Comparison of ENCODE assay signal across 3 worm cellular contexts in the genomic region with DNA sequence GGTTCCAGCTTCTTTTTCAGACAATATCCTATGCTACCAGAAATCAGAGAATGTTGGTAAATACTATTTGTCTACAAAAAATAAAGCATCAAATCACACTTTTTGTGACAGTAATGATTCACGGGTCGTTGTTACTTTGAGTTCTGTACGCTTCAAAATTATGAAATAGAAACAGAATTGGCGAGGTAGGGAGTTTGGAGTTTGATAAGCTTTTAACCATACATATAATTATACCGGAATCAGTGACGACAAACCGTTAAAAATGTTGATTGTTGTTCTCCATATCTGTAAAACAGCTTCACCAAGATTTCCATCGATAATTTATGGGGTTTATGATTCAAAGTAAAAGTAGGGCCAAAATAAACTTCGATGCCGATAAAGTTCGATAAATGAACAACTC.
TF ChIP-seq lines count a peak whose summit lies in the region.

No protein-coding gene starts in this region.

TF ChIP-seq in whole organism, L3 larva, 47 proteins besides CTCF, POLR2A, EP300 and RAD21:
- TF ChIP-seq mml-1 (tag; optimal IDR thresholded peaks at IDR 0.05; lab: Kevin White, UChicago) (no peak), elt-2 (tag; optimal IDR thresholded peaks at IDR 0.05; lab: Kevin White, UChicago) (peak; percentile 4), pqm-1 (tag; optimal IDR thresholded peaks at IDR 0.05; lab: Kevin White, UChicago) (peak; percentile 55)

TF ChIP-seq in whole organism, L4 larva, 104 proteins besides CTCF, POLR2A, EP300 and RAD21:
- TF ChIP-seq php-3 (GFP tag; IDR thresholded peaks at IDR 0.05; lab: Robert Waterston, UW) = 0 out of 2 replicates have a peak, but pooled peaks have one; percentile 14
- TF ChIP-seq daf-16 (GFP tag; optimal IDR thresholded peaks at IDR 0.05; lab: Kevin White, UChicago) = no peak
- peak; percentile 66 for TF ChIP-seq daf-16 (tag; optimal IDR thresholded peaks at IDR 0.05; lab: Kevin White, UChicago)
- TF ChIP-seq pqm-1 (tag; optimal IDR thresholded peaks at IDR 0.05; lab: Kevin White, UChicago) = peak; percentile 46
- TF ChIP-seq aha-1 (tag; lab: Kevin White, UChicago) = no peak

TF ChIP-seq in whole organism, young adult, 124 proteins besides CTCF, POLR2A, EP300 and RAD21:
- TF ChIP-seq pha-4 (tag; optimal IDR thresholded peaks at IDR 0.05; lab: Kevin White, UChicago) (no peak), cebp-1 (GFP tag; IDR thresholded peaks at IDR 0.05; lab: Robert Waterston, UW) (peak; percentile 34; the same call in 1 of the 2 replicates), cebp-1 (tag; optimal IDR thresholded peaks at IDR 0.05; lab: Kevin White, UChicago) (no peak)
TF ChIP-seq in whole organism, young adult: peak in this region for 1.
